Fruit fly (Drosophila melanogaster): ENCODE data around the gene rdgC.

Gene rdgC

dm6 chr3L:20247513-20248173 lies at the start of gene rdgC (continued):
- peak; percentile 95 for TF ChIP-seq CrebB (tag; optimal IDR thresholded peaks at IDR 0.05)
- TF ChIP-seq otp (GFP tag; IDR thresholded peaks at IDR 0.05), result peak; percentile 94
- peak; percentile 97 for TF ChIP-seq fd96Cb (tag; optimal IDR thresholded peaks at IDR 0.05)
- TF ChIP-seq CG7963 (GFP tag; IDR thresholded peaks at IDR 0.05; ENCODE audit: partially characterized antibody), result no peak
- peak; percentile 85 for TF ChIP-seq Myb (GFP tag; optimal IDR thresholded peaks at IDR 0.05)
- TF ChIP-seq Optix (GFP tag; IDR thresholded peaks at IDR 0.05), result peak; percentile 88
- peak; percentile 94 for TF ChIP-seq Dek (tag; optimal IDR thresholded peaks at IDR 0.05)
- peak; percentile 77 for TF ChIP-seq CG30431 (GFP tag; optimal IDR thresholded peaks at IDR 0.05)
- peak; percentile 86 for TF ChIP-seq CG4404 (GFP tag; IDR thresholded peaks at IDR 0.05)
- TF ChIP-seq CG1647 (GFP tag; optimal IDR thresholded peaks at IDR 0.05), result peak; percentile 96
- peak; percentile 95 for TF ChIP-seq Camta (GFP tag; optimal IDR thresholded peaks at IDR 0.05)
- peak; percentile 95 for TF ChIP-seq CG2199 (GFP tag; IDR thresholded peaks at IDR 0.05)
- peak; percentile 77 for TF ChIP-seq CG7928 (GFP tag; optimal IDR thresholded peaks at IDR 0.05)
- peak; percentile 96 for TF ChIP-seq pnt (GFP tag; optimal IDR thresholded peaks at IDR 0.05)
- peak; percentile 92 for TF ChIP-seq CG12744 (GFP tag; optimal IDR thresholded peaks at IDR 0.05)
- TF ChIP-seq gfzf (GFP tag; optimal IDR thresholded peaks at IDR 0.05), result peak; percentile 9
- peak; percentile 92 for TF ChIP-seq CG16863 (GFP tag; optimal IDR thresholded peaks at IDR 0.05)
- TF ChIP-seq CG12219 (GFP tag; optimal IDR thresholded peaks at IDR 0.05), result peak; percentile 96
- peak; percentile 81 for TF ChIP-seq CG11723 (GFP tag; optimal IDR thresholded peaks at IDR 0.05)
- TF ChIP-seq bab2 (GFP tag; optimal IDR thresholded peaks at IDR 0.05), result peak; percentile 94
- peak; percentile 77 for TF ChIP-seq CG10543 (GFP tag; optimal IDR thresholded peaks at IDR 0.05)
- TF ChIP-seq toy (GFP tag; IDR thresholded peaks at IDR 0.05), result peak; percentile 92
- peak; percentile 91 for TF ChIP-seq CG4707 (GFP tag; optimal IDR thresholded peaks at IDR 0.05)
- peak; percentile 60 for TF ChIP-seq gt (GFP tag; IDR thresholded peaks at IDR 0.05)
- TF ChIP-seq CG43689 (GFP tag; IDR thresholded peaks at IDR 0.05), result peak; percentile 86
- TF ChIP-seq CG13624 (GFP tag; optimal IDR thresholded peaks at IDR 0.05), result peak; percentile 97
- peak; percentile 95 for TF ChIP-seq eyg (GFP tag; optimal IDR thresholded peaks at IDR 0.05)
- peak; percentile 94 for TF ChIP-seq Hand (GFP tag; optimal IDR thresholded peaks at IDR 0.05)
- TF ChIP-seq lab (GFP tag; optimal IDR thresholded peaks at IDR 0.05), result peak; percentile 98
- TF ChIP-seq luna (GFP tag; optimal IDR thresholded peaks at IDR 0.05), result peak; percentile 86
- peak; percentile 90 for TF ChIP-seq shn (GFP tag; optimal IDR thresholded peaks at IDR 0.05)
- peak; percentile 88 for TF ChIP-seq tup (GFP tag; optimal IDR thresholded peaks at IDR 0.05)
- no peak for TF ChIP-seq CG2129 (GFP tag; IDR thresholded peaks at IDR 0.05; ENCODE audit: partially characterized antibody)
- peak; percentile 62; the same call in 1 of the 2 replicates for TF ChIP-seq CG8765 (GFP tag; IDR thresholded peaks at IDR 0.05)
- TF ChIP-seq wor (GFP tag; IDR thresholded peaks at IDR 0.05), result peak; percentile 89
- TF ChIP-seq CG2889 (GFP tag; IDR thresholded peaks at IDR 0.05), result peak; percentile 90
- TF ChIP-seq lola (GFP tag; optimal IDR thresholded peaks at IDR 0.05), result peak in 1 of 3 experiments; percentile 40
- peak; percentile 97 for TF ChIP-seq CG14441 (GFP tag; IDR thresholded peaks at IDR 0.05)
- peak; percentile 95 for TF ChIP-seq ATbp (GFP tag; optimal IDR thresholded peaks at IDR 0.05)
- TF ChIP-seq stwl (tag; optimal IDR thresholded peaks at IDR 0.05), result no peak
- TF ChIP-seq sisA (GFP tag; IDR thresholded peaks at IDR 0.05), result peak; percentile 95
- no peak for TF ChIP-seq hkb (optimal IDR thresholded peaks at IDR 0.05)
- peak; percentile 98 for TF ChIP-seq hkb (GFP tag; IDR thresholded peaks at IDR 0.05)
- no peak for TF ChIP-seq hbn (GFP tag; IDR thresholded peaks at IDR 0.05; ENCODE audit: partially characterized antibody)
- peak; percentile 40 for TF ChIP-seq Spps (tag; optimal IDR thresholded peaks at IDR 0.05)
- peak; percentile 92 for TF ChIP-seq Max (GFP tag; optimal IDR thresholded peaks at IDR 0.05)
- peak; percentile 77 for TF ChIP-seq CG17186 (GFP tag; optimal IDR thresholded peaks at IDR 0.05)
- TF ChIP-seq sd (tag; optimal IDR thresholded peaks at IDR 0.05), result peak; percentile 80
- peak; percentile 56 for TF ChIP-seq fd102C (GFP tag; optimal IDR thresholded peaks at IDR 0.05)
- peak; percentile 90 for TF ChIP-seq CG12104 (GFP tag; optimal IDR thresholded peaks at IDR 0.05)

All from whole organism, embryonic.